Worm (Caenorhabditis elegans): Measurements from ENCODE around the gene ipp-5.
A peak's percentile ranks its signal among the peaks of the same experiment; 100 is the strongest.

ipp-5 gene

DNA sequence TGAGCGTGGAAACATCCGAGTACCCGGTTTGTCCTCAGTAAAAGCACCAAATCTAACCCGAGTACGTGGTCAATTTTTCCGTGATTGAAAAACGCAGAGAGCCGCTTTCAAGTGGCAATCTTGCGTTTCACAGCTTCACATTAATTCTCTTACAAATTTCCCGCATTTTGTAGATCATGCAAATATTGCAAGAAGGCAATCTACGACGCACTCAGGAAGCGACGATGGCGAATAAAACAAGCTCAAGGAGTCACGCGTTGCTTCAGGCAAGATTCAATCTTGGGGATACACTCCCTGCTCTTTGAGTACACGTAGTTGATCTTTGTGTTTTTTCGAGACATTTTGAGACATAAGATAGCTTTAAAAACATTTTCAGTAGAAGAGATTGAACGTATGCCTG lies 43.4 kb upstream of the ipp-5 start:
- peak; percentile 55 for TF ChIP-seq ceh-27 (GFP tag; optimal IDR thresholded peaks at IDR 0.05)
- no peak for TF ChIP-seq unc-62 (GFP tag; optimal IDR thresholded peaks at IDR 0.05)
- TF ChIP-seq ztf-3 (GFP tag; optimal IDR thresholded peaks at IDR 0.05), result no peak
- TF ChIP-seq mes-4 (tag; optimal IDR thresholded peaks at IDR 0.05), result no peak

DNA sequence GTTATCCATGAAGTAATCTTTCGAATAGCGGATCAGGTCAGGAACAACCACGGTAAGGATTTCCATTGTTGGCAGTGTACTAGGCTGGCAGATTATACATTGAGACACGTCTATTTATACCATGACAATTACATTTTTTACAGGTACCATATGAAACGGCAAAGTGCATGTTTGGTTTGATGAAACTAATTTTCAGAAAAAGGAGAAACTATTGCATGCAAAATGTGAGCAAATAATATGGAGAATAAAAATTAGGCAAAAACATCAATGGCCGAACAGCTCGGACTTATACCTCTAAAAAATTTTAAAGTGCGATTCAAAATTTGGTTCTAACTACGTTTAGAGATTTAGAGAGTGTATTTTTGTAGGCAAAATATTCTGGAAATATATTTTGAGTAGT lies 38.5 kb upstream of the ipp-5 start, which contains the start of gene F22F4.5:
F22F4.5 (minus strand) TSS at position 101 of the 400 bp plus-strand sequence.
- TF ChIP-seq nhr-27 (tag; optimal IDR thresholded peaks at IDR 0.05) (no peak), K11D2.4 (GFP tag; IDR thresholded peaks at IDR 0.05) (no peak), F37B4.10 (GFP tag; IDR thresholded peaks at IDR 0.05) (no peak), aptf-3 (GFP tag; IDR thresholded peaks at IDR 0.05) (no peak), lsl-1 (GFP tag; optimal IDR thresholded peaks at IDR 0.05) (no peak), ceh-27 (GFP tag; optimal IDR thresholded peaks at IDR 0.05) (no peak), cebp-1 (GFP tag; IDR thresholded peaks at IDR 0.05) (no peak), cebp-1 (tag; optimal IDR thresholded peaks at IDR 0.05) (no peak), him-1 (tag; optimal IDR thresholded peaks at IDR 0.05) (no peak), sea-2 (GFP tag; IDR thresholded peaks at IDR 0.05) (no peak), ceh-40 (GFP tag; IDR thresholded peaks at IDR 0.05) (no peak), ztf-18 (tag; optimal IDR thresholded peaks at IDR 0.05) (no peak), rec-8 (tag; optimal IDR thresholded peaks at IDR 0.05) (no peak), dox-1 (GFP tag; IDR thresholded peaks at IDR 0.05) (no peak), ets-4 (GFP tag; optimal IDR thresholded peaks at IDR 0.05) (no peak), sptf-2 (GFP tag; optimal IDR thresholded peaks at IDR 0.05) (no peak), unc-62 (GFP tag; optimal IDR thresholded peaks at IDR 0.05) (no peak), mel-28 (tag; optimal IDR thresholded peaks at IDR 0.05; ENCODE audit: borderline replicate concordance) (no peak), hlh-26 (GFP tag; conservative IDR thresholded peaks at IDR 0.05) (no peak), hmg-1.2 (GFP tag; IDR thresholded peaks at IDR 0.05) (no peak)

DNA sequence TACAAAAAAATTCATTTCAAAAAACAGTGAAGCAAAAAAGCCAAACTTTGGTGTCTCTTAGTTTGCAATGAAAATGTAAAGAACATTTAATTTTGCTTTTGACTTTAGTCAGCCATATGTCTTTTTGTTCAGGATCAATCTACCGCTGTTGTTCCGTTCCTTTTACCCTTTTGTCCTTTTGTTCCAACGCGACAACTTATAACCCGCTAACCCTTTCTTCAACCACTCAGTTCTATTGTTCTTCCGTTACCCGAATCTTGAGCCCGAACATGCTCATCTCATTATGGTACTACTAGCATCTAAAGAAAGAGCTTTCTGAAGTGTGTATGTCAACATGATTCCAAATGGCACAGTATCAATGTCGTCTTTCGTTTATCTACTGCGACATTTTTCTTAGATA lies 37.3 kb upstream of the ipp-5 start:
- TF ChIP-seq F52B5.7 (tag; optimal IDR thresholded peaks at IDR 0.05), result no peak
- TF ChIP-seq efl-1 (GFP tag; optimal IDR thresholded peaks at IDR 0.05), result no peak
- TF ChIP-seq K11D2.4 (GFP tag; IDR thresholded peaks at IDR 0.05), result no peak
- no peak for TF ChIP-seq akir-1 (GFP tag; optimal IDR thresholded peaks at IDR 0.05)
- TF ChIP-seq bed-2 (GFP tag; IDR thresholded peaks at IDR 0.05), result no peak
- TF ChIP-seq somi-1 (GFP tag; optimal IDR thresholded peaks at IDR 0.05), result no peak
- TF ChIP-seq fkh-3 (tag; optimal IDR thresholded peaks at IDR 0.05), result no peak
- no peak for TF ChIP-seq F23B12.7 (tag; optimal IDR thresholded peaks at IDR 0.05; ENCODE audit: insufficient read depth)
- no peak for TF ChIP-seq ztf-18 (tag; optimal IDR thresholded peaks at IDR 0.05)
- no peak for TF ChIP-seq ztf-22 (GFP tag; optimal IDR thresholded peaks at IDR 0.05)
- no peak for TF ChIP-seq cebp-2 (GFP tag; IDR thresholded peaks at IDR 0.05)
- no peak for TF ChIP-seq B0035.1 (tag; optimal IDR thresholded peaks at IDR 0.05)
- no peak for TF ChIP-seq hlh-12 (tag; optimal IDR thresholded peaks at IDR 0.05)
- TF ChIP-seq lin-54 (GFP tag; optimal IDR thresholded peaks at IDR 0.05), result no peak
- no peak for TF ChIP-seq ceh-40 (GFP tag; IDR thresholded peaks at IDR 0.05)
- TF ChIP-seq ama-1 (optimal IDR thresholded peaks at IDR 0.05), result no peak
- no peak for TF ChIP-seq ama-1 (GFP tag; optimal IDR thresholded peaks at IDR 0.05)
- TF ChIP-seq snpc-4 (GFP tag; optimal IDR thresholded peaks at IDR 0.05), result no peak
- no peak for TF ChIP-seq snpc-4 (tag; optimal IDR thresholded peaks at IDR 0.05)

All from whole organism, young adult.